Worm (Caenorhabditis elegans): ENCODE measurements around the gene M03A1.8.

ce11 chrII:4600276-4600675 lies 40.1 kb downstream of the M03A1.8 start:
- no peak for TF ChIP-seq dpl-1 (GFP tag; optimal IDR thresholded peaks at IDR 0.05)
- TF ChIP-seq mdl-1 (tag; optimal IDR thresholded peaks at IDR 0.05), result no peak
- no peak for TF ChIP-seq elt-2 (tag; optimal IDR thresholded peaks at IDR 0.05)
- TF ChIP-seq unc-62 (GFP tag; optimal IDR thresholded peaks at IDR 0.05), result no peak
- no peak for TF ChIP-seq nhr-237 (tag; optimal IDR thresholded peaks at IDR 0.05)
- TF ChIP-seq pag-3 (tag; optimal IDR thresholded peaks at IDR 0.05; ENCODE audit: borderline replicate concordance, insufficient read depth), result no peak
- TF ChIP-seq ztf-11 (tag; optimal IDR thresholded peaks at IDR 0.05), result no peak
- TF ChIP-seq tlp-1 (tag; optimal IDR thresholded peaks at IDR 0.05), result no peak
- TF ChIP-seq lin-39 (tag; optimal IDR thresholded peaks at IDR 0.05), result no peak
